Fruit fly (Drosophila melanogaster) whole organism, adult: Measurements from ENCODE around the gene lectin-24A.

Experiments
- CG33017 ChIP-seq: fragments of 200-800 bp; sonication (Bioruptor generic); optimal IDR thresholded peaks from 2 replicates; lab custom pipeline; 2018; ENCODE audit warnings: missing biosample characterization, mild to moderate bottlenecking, missing genetic modification characterization, moderate library complexity
- CG7045 ChIP-seq: fragments of 200-800 bp; sonication (Bioruptor generic); optimal IDR thresholded peaks from 2 replicates; lab custom pipeline; 2017; ENCODE audit warnings: missing biosample characterization, mild to moderate bottlenecking, missing genetic modification characterization
- CG7101 ChIP-seq: fragments of 200-800 bp; sonication (Bioruptor generic); optimal IDR thresholded peaks from 2 replicates; lab custom pipeline; 2018; ENCODE audit warnings: missing biosample characterization, mild to moderate bottlenecking, missing genetic modification characterization, moderate library complexity
- Crg-1 ChIP-seq: fragments of 200-800 bp; sonication (Bioruptor generic); optimal IDR thresholded peaks from 2 replicates; lab custom pipeline; 2016; ENCODE audit warnings: missing biosample characterization, missing genetic modification characterization
- cic ChIP-seq: fragments of 200-800 bp; sonication (Bioruptor generic); optimal IDR thresholded peaks from 2 replicates; lab custom pipeline; 2017; ENCODE audit warnings: missing biosample characterization, mild to moderate bottlenecking, missing genetic modification characterization, moderate library complexity
- kay ChIP-seq: fragments of 200-800 bp; sonication (Bioruptor generic); peaks from one replicate; lab custom pipeline; 2016; ENCODE audit warnings: missing biosample characterization, missing genetic modification characterization, borderline replicate concordance
- pad ChIP-seq: fragments of 200-800 bp; sonication (Bioruptor generic); optimal IDR thresholded peaks from 3 replicates; lab custom pipeline; 2017; ENCODE audit warnings: missing biosample characterization, missing genetic modification characterization, mild to moderate bottlenecking, moderate library complexity, missing genetic modification reagents
- toe ChIP-seq: fragments of 200-800 bp; sonication (Bioruptor generic); optimal IDR thresholded peaks from 2 replicates; lab custom pipeline; 2016; ENCODE audit warnings: missing biosample characterization, missing genetic modification characterization

dm6 chr2L:3754835-3755547, 37.4 kb upstream of the lectin-24A start:
- TF ChIP-seq kay (GFP tag; lab: Kevin White, UChicago) (no peak), pad (GFP tag; lab: Kevin White, UChicago) (no peak), CG7101 (tag; lab: Kevin White, UChicago) (no peak), Crg-1 (GFP tag; lab: Kevin White, UChicago) (no peak), CG7045 (GFP tag; lab: Kevin White, UChicago) (no peak), cic (GFP tag; lab: Kevin White, UChicago) (no peak), CG33017 (tag; lab: Kevin White, UChicago) (no peak), toe (GFP tag; lab: Kevin White, UChicago) (no peak)
